Worm (Caenorhabditis elegans) whole organism, L4/young adult: Measurements from ENCODE around the gene D1054.8.

Experiments
- dao-5 ChIP-seq: sonication (generic microtip); optimal IDR thresholded peaks from 2 replicates; lab custom pipeline; 2016; ENCODE audit warnings: missing genotype, missing genetic modification characterization, moderate library complexity, missing compliant biosample characterization
- him-1 ChIP-seq: sonication (generic microtip); optimal IDR thresholded peaks from 2 replicates; lab custom pipeline; 2016; ENCODE audit warnings: missing genotype, missing genetic modification reagents, missing genetic modification characterization, missing compliant biosample characterization

DNA sequence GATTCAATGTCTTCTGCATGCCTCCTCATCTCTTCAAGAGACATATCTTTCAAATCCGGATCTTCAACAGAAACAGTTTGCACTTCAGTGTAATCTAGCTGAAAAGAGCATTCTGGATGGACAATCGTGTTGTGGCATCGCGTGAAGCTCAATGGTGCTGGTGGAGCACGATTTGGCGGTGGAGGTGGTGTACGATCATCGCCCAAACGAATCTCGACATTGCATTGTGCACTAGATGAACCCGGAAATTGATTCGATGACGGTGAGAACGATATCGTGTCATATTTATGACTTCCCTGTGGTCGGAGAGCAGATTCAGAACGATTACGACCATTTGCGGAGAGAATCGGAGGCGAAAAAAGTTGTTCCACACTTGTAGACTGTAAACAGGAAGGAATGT, 10.9 kb upstream of the D1054.8 start:
- no peak for TF ChIP-seq dao-5
- TF ChIP-seq him-1, result no peak
